Fruit fly (Drosophila melanogaster): ENCODE measurements around the gene CG34367.

Gene CG34367

dm6 chr2L:10321612-10322011 is 32.1 kb downstream of the CG34367 start (continued):
- TF ChIP-seq CG9727 (GFP tag; optimal IDR thresholded peaks at IDR 0.05) (no peak), schlank (tag; optimal IDR thresholded peaks at IDR 0.05) (no peak), CG8290 (GFP tag; optimal IDR thresholded peaks at IDR 0.05) (no peak), CG8290 (tag; optimal IDR thresholded peaks at IDR 0.05) (peak in 1 of 2 experiments; percentile 67), CG42726 (GFP tag; IDR thresholded peaks at IDR 0.05; ENCODE audit: partially characterized antibody) (no peak), CG6654 (GFP tag; optimal IDR thresholded peaks at IDR 0.05) (no peak), CG1647 (GFP tag; optimal IDR thresholded peaks at IDR 0.05) (no peak), rib (GFP tag; IDR thresholded peaks at IDR 0.05) (no peak), Dbx (GFP tag; IDR thresholded peaks at IDR 0.05) (peak; percentile 28; the same call in 1 of the 3 replicates), gcm (GFP tag; optimal IDR thresholded peaks at IDR 0.05) (no peak), Mes4 (GFP tag; optimal IDR thresholded peaks at IDR 0.05) (no peak), Bteb2 (GFP tag; optimal IDR thresholded peaks at IDR 0.05) (no peak), CG15514 (GFP tag; optimal IDR thresholded peaks at IDR 0.05) (peak; percentile 49), disco-r (GFP tag; optimal IDR thresholded peaks at IDR 0.05) (no peak), knrl (GFP tag; IDR thresholded peaks at IDR 0.05; ENCODE audit: partially characterized antibody) (no peak), CG15073 (GFP tag; optimal IDR thresholded peaks at IDR 0.05) (no peak), CG6683 (GFP tag; optimal IDR thresholded peaks at IDR 0.05) (no peak), HmgD (GFP tag; optimal IDR thresholded peaks at IDR 0.05) (no peak), CG10147 (GFP tag; optimal IDR thresholded peaks at IDR 0.05) (no peak), Poxn (GFP tag; IDR thresholded peaks at IDR 0.05) (no peak), CG8765 (GFP tag; IDR thresholded peaks at IDR 0.05) (no peak), Dp (GFP tag; optimal IDR thresholded peaks at IDR 0.05) (peak; percentile 19), trem (tag; optimal IDR thresholded peaks at IDR 0.05) (no peak), CG6791 (GFP tag; IDR thresholded peaks at IDR 0.05; ENCODE audit: partially characterized antibody) (no peak), dmrt11E (tag; optimal IDR thresholded peaks at IDR 0.05) (no peak), tx (GFP tag; optimal IDR thresholded peaks at IDR 0.05) (no peak), NfI (GFP tag; optimal IDR thresholded peaks at IDR 0.05) (no peak), odd (GFP tag; optimal IDR thresholded peaks at IDR 0.05) (no peak), Hand (GFP tag; optimal IDR thresholded peaks at IDR 0.05) (no peak), ind (GFP tag; optimal IDR thresholded peaks at IDR 0.05) (no peak), tio (GFP tag; optimal IDR thresholded peaks at IDR 0.05) (no peak), her (GFP tag; optimal IDR thresholded peaks at IDR 0.05) (no peak), kni (GFP tag; optimal IDR thresholded peaks at IDR 0.05) (no peak), CG43689 (GFP tag; IDR thresholded peaks at IDR 0.05) (no peak), tap (tag; optimal IDR thresholded peaks at IDR 0.05) (no peak), HLH3B (GFP tag; IDR thresholded peaks at IDR 0.05) (no peak; the same call in 1 of the 2 replicates), zf30C (GFP tag; optimal IDR thresholded peaks at IDR 0.05) (no peak), CG4404 (GFP tag; IDR thresholded peaks at IDR 0.05) (no peak), lab (GFP tag; optimal IDR thresholded peaks at IDR 0.05) (no peak), Sry-β (GFP tag; optimal IDR thresholded peaks at IDR 0.05) (no peak), CG17385 (GFP tag; optimal IDR thresholded peaks at IDR 0.05) (no peak), Gug (GFP tag; IDR thresholded peaks at IDR 0.05) (no peak), CG7786 (GFP tag; optimal IDR thresholded peaks at IDR 0.05) (no peak), CG1603 (tag; optimal IDR thresholded peaks at IDR 0.05) (no peak), CG4707 (GFP tag; optimal IDR thresholded peaks at IDR 0.05) (no peak), Fer1 (GFP tag; optimal IDR thresholded peaks at IDR 0.05) (peak; percentile 56), prd (optimal IDR thresholded peaks at IDR 0.05) (no peak), prd (GFP tag; IDR thresholded peaks at IDR 0.05) (no peak), bbx (GFP tag; IDR thresholded peaks at IDR 0.05; ENCODE audit: partially characterized antibody) (no peak; the same call in 1 of the 2 replicates), CG3163 (GFP tag; optimal IDR thresholded peaks at IDR 0.05) (peak; percentile 15), CG18619 (GFP tag; optimal IDR thresholded peaks at IDR 0.05) (no peak), Mrtf (GFP tag; IDR thresholded peaks at IDR 0.05) (no peak)

Data from whole organism, embryonic.